Fruit fly (Drosophila melanogaster): ENCODE results near the gene Mcm6.

Gene Mcm6

DNA sequence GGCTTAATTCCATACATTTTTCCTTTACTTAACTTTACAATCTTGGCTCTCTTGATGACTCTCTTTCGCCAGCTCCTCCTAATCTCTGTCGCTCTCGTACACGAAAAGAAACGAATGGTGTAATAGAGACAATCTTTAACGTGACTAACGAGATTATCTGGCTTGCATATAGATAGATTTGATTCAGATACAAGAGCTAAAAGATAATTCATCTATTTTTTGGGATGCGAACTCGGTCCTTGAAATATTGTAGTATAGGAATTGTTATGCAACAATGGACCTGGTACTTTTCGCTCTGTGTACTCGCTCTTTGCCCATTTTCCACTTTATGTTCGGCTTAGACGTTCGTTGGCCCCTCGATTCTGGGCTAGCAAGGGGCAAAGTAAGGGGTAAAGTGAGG is 37.1 kb downstream of the Mcm6 start (continued):
- TF ChIP-seq CG1792 (GFP tag; optimal IDR thresholded peaks at IDR 0.05): peak; percentile 50
- peak; percentile 71 for TF ChIP-seq Awh (GFP tag; IDR thresholded peaks at IDR 0.05)
- TF ChIP-seq CG5180 (GFP tag; optimal IDR thresholded peaks at IDR 0.05): peak; percentile 72
- TF ChIP-seq kah (GFP tag; optimal IDR thresholded peaks at IDR 0.05): peak; percentile 30
- TF ChIP-seq CkIIα-i1 (GFP tag; IDR thresholded peaks at IDR 0.05): no peak
- peak; percentile 62 for TF ChIP-seq CG15011 (GFP tag; optimal IDR thresholded peaks at IDR 0.05)
- peak; percentile 77 for TF ChIP-seq scrt (GFP tag; optimal IDR thresholded peaks at IDR 0.05)
- no peak for TF ChIP-seq pzg (GFP tag; optimal IDR thresholded peaks at IDR 0.05)
- peak; percentile 75 for TF ChIP-seq CG17328 (GFP tag; IDR thresholded peaks at IDR 0.05)
- no peak for TF ChIP-seq trh (GFP tag; optimal IDR thresholded peaks at IDR 0.05)
- no peak for TF ChIP-seq nerfin-2 (GFP tag; IDR thresholded peaks at IDR 0.05; ENCODE audit: partially characterized antibody)
- peak; percentile 71 for TF ChIP-seq pum (GFP tag; optimal IDR thresholded peaks at IDR 0.05)
- TF ChIP-seq Vsx1 (GFP tag; optimal IDR thresholded peaks at IDR 0.05): peak; percentile 35
- TF ChIP-seq Bteb2 (GFP tag; optimal IDR thresholded peaks at IDR 0.05): peak; percentile 74
- TF ChIP-seq klu (GFP tag; IDR thresholded peaks at IDR 0.05): peak; percentile 37; the same call in 1 of the 2 replicates
- TF ChIP-seq CG16779 (GFP tag; IDR thresholded peaks at IDR 0.05): no peak
- TF ChIP-seq Xbp1 (GFP tag; optimal IDR thresholded peaks at IDR 0.05): peak; percentile 78
- TF ChIP-seq ara (GFP tag; IDR thresholded peaks at IDR 0.05): peak; percentile 71
- TF ChIP-seq Drgx (GFP tag; IDR thresholded peaks at IDR 0.05): peak; percentile 92
- peak; percentile 69 for TF ChIP-seq eyg (GFP tag; optimal IDR thresholded peaks at IDR 0.05)
- TF ChIP-seq CG17359 (tag; optimal IDR thresholded peaks at IDR 0.05): peak; percentile 86
- TF ChIP-seq CG17802 (tag; optimal IDR thresholded peaks at IDR 0.05): peak; percentile 43
- TF ChIP-seq Pdp1 (GFP tag; optimal IDR thresholded peaks at IDR 0.05): peak; percentile 76 to 93
- TF ChIP-seq CG13287 (GFP tag; IDR thresholded peaks at IDR 0.05; ENCODE audit: partially characterized antibody): no peak
- peak; percentile 65 for TF ChIP-seq ERR (GFP tag; optimal IDR thresholded peaks at IDR 0.05)
- peak; percentile 70 for TF ChIP-seq CG8089 (GFP tag; optimal IDR thresholded peaks at IDR 0.05)
- peak; percentile 66 for TF ChIP-seq gro (GFP tag; optimal IDR thresholded peaks at IDR 0.05)
- peak; percentile 66 for TF ChIP-seq shn (GFP tag; optimal IDR thresholded peaks at IDR 0.05)
- TF ChIP-seq zfh1 (GFP tag; IDR thresholded peaks at IDR 0.05): peak; percentile 72
- peak; percentile 77; the same call in 1 of the 2 replicates for TF ChIP-seq chm (GFP tag; IDR thresholded peaks at IDR 0.05)
- TF ChIP-seq psq (GFP tag; optimal IDR thresholded peaks at IDR 0.05): peak; percentile 12
- peak; percentile 86 for TF ChIP-seq CG2712 (tag; optimal IDR thresholded peaks at IDR 0.05)
- TF ChIP-seq gem (tag; optimal IDR thresholded peaks at IDR 0.05): peak; percentile 88
- no peak for TF ChIP-seq zen2 (GFP tag; IDR thresholded peaks at IDR 0.05; ENCODE audit: partially characterized antibody)
- no peak for TF ChIP-seq CG8478 (optimal IDR thresholded peaks at IDR 0.05)
- TF ChIP-seq CG3847 (GFP tag; IDR thresholded peaks at IDR 0.05): peak; percentile 64
- TF ChIP-seq Hsf (GFP tag; optimal IDR thresholded peaks at IDR 0.05): peak; percentile 81
- TF ChIP-seq CG43689 (GFP tag; IDR thresholded peaks at IDR 0.05): peak; percentile 38; the same call in 1 of the 2 replicates
- TF ChIP-seq CG2199 (GFP tag; IDR thresholded peaks at IDR 0.05): peak; percentile 63; the same call in 1 of the 3 replicates
- TF ChIP-seq grn (GFP tag; optimal IDR thresholded peaks at IDR 0.05): peak; percentile 35
- TF ChIP-seq dm (GFP tag; optimal IDR thresholded peaks at IDR 0.05): peak; percentile 50
- no peak for TF ChIP-seq Elba2 (GFP tag; optimal IDR thresholded peaks at IDR 0.05)
- peak; percentile 49 for TF ChIP-seq CG9932 (GFP tag; IDR thresholded peaks at IDR 0.05)
- no peak for TF ChIP-seq Doc2 (GFP tag; IDR thresholded peaks at IDR 0.05)
- peak; percentile 26 for TF ChIP-seq CG4617 (GFP tag; optimal IDR thresholded peaks at IDR 0.05; ENCODE audit: borderline replicate concordance)
- no peak for TF ChIP-seq ftz-f1 (GFP tag; optimal IDR thresholded peaks at IDR 0.05)
- TF ChIP-seq HmgD (GFP tag; optimal IDR thresholded peaks at IDR 0.05): peak; percentile 58
- TF ChIP-seq CG34422 (GFP tag; IDR thresholded peaks at IDR 0.05): peak; percentile 55; the same call in 1 of the 3 replicates
- TF ChIP-seq z (GFP tag; IDR thresholded peaks at IDR 0.05): no peak
- no peak for TF ChIP-seq CG6175 (GFP tag; IDR thresholded peaks at IDR 0.05)
- TF ChIP-seq jumu (GFP tag; optimal IDR thresholded peaks at IDR 0.05): peak; percentile 77
- peak; percentile 57 for TF ChIP-seq zen (tag; optimal IDR thresholded peaks at IDR 0.05)
